Fruit fly (Drosophila melanogaster): ENCODE results near the gene subdued.

Gene subdued

dm6 chr3R:19672905-19673304, 30.4 kb upstream of the subdued start (continued):
- TF ChIP-seq achi (GFP tag; optimal IDR thresholded peaks at IDR 0.05), result peak; percentile 11

- no peak for TF ChIP-seq Sox14 (GFP tag; optimal IDR thresholded peaks at IDR 0.05)
- no peak for TF ChIP-seq vri (GFP tag; optimal IDR thresholded peaks at IDR 0.05)
- TF ChIP-seq ss (GFP tag; optimal IDR thresholded peaks at IDR 0.05), result no peak
- TF ChIP-seq Eip78C (GFP tag), result no peak
- no peak for TF ChIP-seq dac (GFP tag; optimal IDR thresholded peaks at IDR 0.05)
- no peak for TF ChIP-seq CG11762 (GFP tag; optimal IDR thresholded peaks at IDR 0.05; ENCODE audit: insufficient read depth)
Measured at dm6 chr3R:19672136-19672535, 29.6 kb upstream of the subdued start.

- TF ChIP-seq Eip78C (GFP tag) (peak; percentile 94), lz (GFP tag; optimal IDR thresholded peaks at IDR 0.05) (peak; percentile 76), CG6854 (GFP tag; optimal IDR thresholded peaks at IDR 0.05) (no peak), Hr4 (GFP tag; optimal IDR thresholded peaks at IDR 0.05) (peak; percentile 78), CG32006 (GFP tag; optimal IDR thresholded peaks at IDR 0.05) (peak; percentile 69), Sox15 (GFP tag; optimal IDR thresholded peaks at IDR 0.05) (peak; percentile 2), Sox102F (GFP tag; optimal IDR thresholded peaks at IDR 0.05) (peak; percentile 70), CG6792 (GFP tag; optimal IDR thresholded peaks at IDR 0.05) (peak; percentile 67), CG31627 (GFP tag; optimal IDR thresholded peaks at IDR 0.05) (peak; percentile 78), CG8632 (GFP tag; optimal IDR thresholded peaks at IDR 0.05) (peak; percentile 54), fkh (GFP tag; optimal IDR thresholded peaks at IDR 0.05) (peak; percentile 41), CG8119 (GFP tag; IDR thresholded peaks at IDR 0.05) (peak; percentile 79), Gug (GFP tag; IDR thresholded peaks at IDR 0.05) (peak; percentile 74), Sox14 (GFP tag; optimal IDR thresholded peaks at IDR 0.05) (peak; percentile 75), CG6163 (GFP tag; IDR thresholded peaks at IDR 0.05) (peak; percentile 89), CG11902 (GFP tag; optimal IDR thresholded peaks at IDR 0.05) (peak; percentile 16), CG3032 (tag; optimal IDR thresholded peaks at IDR 0.05) (peak; percentile 46), acj6 (GFP tag; optimal IDR thresholded peaks at IDR 0.05) (peak; percentile 77), esn (GFP tag; optimal IDR thresholded peaks at IDR 0.05) (peak; percentile 81), fd85E (GFP tag; optimal IDR thresholded peaks at IDR 0.05) (peak; percentile 57), Ets96B (tag; optimal IDR thresholded peaks at IDR 0.05) (peak; percentile 59), svp (GFP tag) (peak; percentile 87), CG10631 (GFP tag; optimal IDR thresholded peaks at IDR 0.05) (peak; percentile 61), dsx (GFP tag; optimal IDR thresholded peaks at IDR 0.05; ENCODE audit: poor library complexity, severe bottlenecking) (peak; percentile 49), OdsH (GFP tag; optimal IDR thresholded peaks at IDR 0.05) (peak; percentile 74), Hr39 (GFP tag; optimal IDR thresholded peaks at IDR 0.05) (peak; percentile 76), Ets21C (GFP tag; optimal IDR thresholded peaks at IDR 0.05) (peak; percentile 43), spab (GFP tag; optimal IDR thresholded peaks at IDR 0.05) (peak; percentile 47), pdm3 (GFP tag; optimal IDR thresholded peaks at IDR 0.05) (peak; percentile 70), eg (GFP tag; IDR thresholded peaks at IDR 0.05) (peak; percentile 93), CG9139 (GFP tag; optimal IDR thresholded peaks at IDR 0.05) (no peak), CG8319 (GFP tag; optimal IDR thresholded peaks at IDR 0.05) (peak; percentile 57), Eip75B (GFP tag; optimal IDR thresholded peaks at IDR 0.05) (peak; percentile 77), CG4318 (GFP tag; optimal IDR thresholded peaks at IDR 0.05) (peak; percentile 22), dac (GFP tag; optimal IDR thresholded peaks at IDR 0.05) (peak; percentile 69), CG15336 (GFP tag; IDR thresholded peaks at IDR 0.05) (peak; percentile 78), Lpt (GFP tag; optimal IDR thresholded peaks at IDR 0.05) (peak; percentile 66), Smox (GFP tag; optimal IDR thresholded peaks at IDR 0.05) (peak; percentile 79), CG16779 (tag; optimal IDR thresholded peaks at IDR 0.05) (peak; percentile 32), CG11762 (GFP tag; optimal IDR thresholded peaks at IDR 0.05; ENCODE audit: insufficient read depth) (peak; percentile 55), CG7368 (GFP tag; optimal IDR thresholded peaks at IDR 0.05) (peak; percentile 83), CG34406 (GFP tag; optimal IDR thresholded peaks at IDR 0.05) (peak; percentile 68), Blimp-1 (GFP tag; optimal IDR thresholded peaks at IDR 0.05) (peak; percentile 27), ss (GFP tag; optimal IDR thresholded peaks at IDR 0.05) (peak in 1 of 2 experiments; percentile 6)
Measured at dm6 chr3R:19671223-19671991, 28.9 kb upstream of the subdued start, which contains the start of gene Naam. Gene Naam, plus strand, starts transcription at chr3R:19671450.

Data from whole organism, prepupa.